Fruit fly (Drosophila melanogaster) whole organism, wandering third instar larva: ENCODE measurements around the gene Ufd4.

Experiments used
- Abd-B ChIP-seq: fragments of >200 bp; optimal IDR thresholded peaks from 2 replicates; lab custom pipeline; 2017; ENCODE audit warnings: missing biosample characterization, missing genetic modification characterization
- CG32264 ChIP-seq: fragments of 200-800 bp; sonication (Bioruptor generic); optimal IDR thresholded peaks from 2 replicates; lab custom pipeline; 2016; ENCODE audit warnings: missing biosample characterization, missing genetic modification characterization
- Hnf4 ChIP-seq: fragments of 200-800 bp; sonication (Bioruptor generic); optimal IDR thresholded peaks from 2 replicates; lab custom pipeline; 2016; ENCODE audit warnings: missing biosample characterization, mild to moderate bottlenecking, missing genetic modification characterization
- Hr78 ChIP-seq: fragments of >200 bp; optimal IDR thresholded peaks from 2 replicates; lab custom pipeline; 2017; ENCODE audit warnings: missing biosample characterization, missing genetic modification characterization
- Jra ChIP-seq: sonication (Bioruptor generic); optimal IDR thresholded peaks from 2 replicates; lab custom pipeline; 2016; ENCODE audit warnings: missing biosample characterization, missing genetic modification characterization
- N ChIP-seq: fragments of >200 bp; optimal IDR thresholded peaks from 2 replicates; lab custom pipeline; 2018; ENCODE audit warnings: missing biosample characterization, missing external identifiers, missing genetic modification characterization
- OdsH ChIP-seq: fragments of 200-800 bp; sonication (Bioruptor generic); optimal IDR thresholded peaks from 2 replicates; lab custom pipeline; 2016; ENCODE audit warnings: missing biosample characterization, mild to moderate bottlenecking, missing genetic modification characterization
- br ChIP-seq: fragments of 200-800 bp; sonication (Bioruptor generic); optimal IDR thresholded peaks from 2 replicates; lab custom pipeline; 2016; ENCODE audit warnings: missing biosample characterization, missing genetic modification characterization
- dl ChIP-seq, 2 experiments: fragments of 175-275, 200-275 bp in 1 of 2; fragments of 200-275 bp in 1 of 2; sonication (Bioruptor generic); optimal IDR thresholded peaks; lab custom pipeline; 2018; ENCODE audit warnings: mild to moderate bottlenecking in 2 of 2, missing biosample characterization in 2 of 2, missing genetic modification characterization in 2 of 2, moderate library complexity in 2 of 2; ENCODE audit not compliant: partially characterized antibody in 2 of 2, insufficient read depth in 1 of 2
- foxo ChIP-seq, 2 experiments: fragments of 200-800 bp; sonication (Bioruptor generic); optimal IDR thresholded peaks; 2 replicates in 1 of 2; 3 replicates in 1 of 2; lab custom pipeline; 2016 to 2017; ENCODE audit warnings: missing biosample characterization in 2 of 2, missing genetic modification characterization in 2 of 2
- jim ChIP-seq: fragments of 175-275, 200-325 bp; sonication (Bioruptor generic); optimal IDR thresholded peaks from 2 replicates; lab custom pipeline; 2016; ENCODE audit warnings: missing biosample characterization, mild to moderate bottlenecking, missing genetic modification characterization
- lola ChIP-seq: fragments of >200 bp; optimal IDR thresholded peaks from 2 replicates; lab custom pipeline; 2017; ENCODE audit warnings: missing biosample characterization, missing genetic modification characterization
- pan ChIP-seq: fragments of >200 bp; optimal IDR thresholded peaks from 2 replicates; lab custom pipeline; 2017
- psq ChIP-seq: fragments of 200-800 bp; sonication (Bioruptor generic); optimal IDR thresholded peaks from 3 replicates; lab custom pipeline; 2017; ENCODE audit warnings: missing biosample characterization, mild to moderate bottlenecking, missing genetic modification characterization, moderate library complexity

DNA sequence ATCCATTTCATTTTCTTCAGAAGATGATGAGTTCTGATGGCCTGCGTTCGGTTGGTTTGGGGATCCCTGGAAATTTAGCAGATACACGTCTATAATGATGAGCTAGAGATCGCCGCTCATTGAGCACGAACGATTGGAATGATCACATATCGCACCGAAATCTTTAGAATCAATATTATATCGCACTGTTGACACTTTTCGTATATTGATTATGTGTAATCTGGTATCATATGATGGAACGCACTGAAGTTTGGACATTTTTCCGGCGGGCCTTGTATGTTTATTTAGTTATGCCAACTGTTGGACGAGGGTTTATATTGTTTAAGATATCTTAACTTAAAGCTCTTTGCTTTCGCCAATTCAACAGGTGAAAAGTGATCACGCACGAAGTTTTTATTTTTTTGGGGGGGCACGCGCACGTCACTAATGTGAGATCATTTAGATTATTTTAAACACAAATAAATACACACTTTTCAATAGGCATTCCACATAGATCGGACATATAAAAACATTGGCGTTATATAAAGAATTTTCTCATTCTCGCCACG lies 28.9 kb upstream of the Ufd4 start:
- TF ChIP-seq Hnf4 (GFP tag; lab: Kevin White, UChicago), result no peak
- TF ChIP-seq lola (GFP tag; lab: Kevin White, UChicago), result no peak
- TF ChIP-seq foxo (GFP tag; optimal IDR thresholded peaks at IDR 0.05; lab: Kevin White, UChicago), result no peak
- TF ChIP-seq psq (GFP tag; lab: Kevin White, UChicago), result no peak
- TF ChIP-seq Hr78 (GFP tag; lab: Kevin White, UChicago), result no peak
- no peak for TF ChIP-seq OdsH (GFP tag; lab: Kevin White, UChicago)
- no peak for TF ChIP-seq Abd-B (GFP tag; lab: Kevin White, UChicago)
- TF ChIP-seq CG32264 (GFP tag; lab: Kevin White, UChicago), result no peak
- TF ChIP-seq pan (lab: Kevin White, UChicago), result no peak
- no peak for TF ChIP-seq Jra (GFP tag; lab: Kevin White, UChicago)
- TF ChIP-seq dl (GFP tag; optimal IDR thresholded peaks at IDR 0.05; lab: Kevin White, UChicago; ENCODE audit: insufficient read depth in 1 of 2, partially characterized antibody in 2 of 2), result no peak
- no peak for TF ChIP-seq N
- no peak for TF ChIP-seq br
- TF ChIP-seq jim (GFP tag; lab: Kevin White, UChicago), result no peak
